Worm (Caenorhabditis elegans) whole organism, L1 larva: ENCODE data around the gene clc-29.
A peak's percentile ranks its signal among the peaks of the same experiment; 100 is the strongest.
"Not testable (repeated sequence)": the region's sequence is repeated elsewhere in the genome, so short reads cannot be mapped to it uniquely, and the experiment has no call there.

ENCODE experiments used
- C04F5.9 ChIP-seq: sonication (generic microtip); optimal IDR thresholded peaks from 2 replicates; lab custom pipeline; 2016; ENCODE audit warnings: missing genetic modification characterization, missing compliant biosample characterization
- C34B4.2 ChIP-seq: sonication (generic microtip); optimal IDR thresholded peaks from 2 replicates; lab custom pipeline; 2017; ENCODE audit warnings: mild to moderate bottlenecking, missing genetic modification characterization, missing compliant biosample characterization
- F16B12.6 ChIP-seq: fragments of 150-350 bp; optimal IDR thresholded peaks from 2 replicates; lab custom pipeline; 2014; ENCODE audit warnings: missing biosample characterization, missing genetic modification characterization
- blmp-1 ChIP-seq: fragments of 150-350 bp; optimal IDR thresholded peaks from 2 replicates; lab custom pipeline; 2014; ENCODE audit warnings: missing biosample characterization, missing genetic modification characterization
- ceh-82 ChIP-seq, 3 experiments: fragments of 150-350 bp in 1 of 3; sonication (generic microtip) in 2 of 3; optimal IDR thresholded peaks; 2 replicates each; lab custom pipeline; 2014 to 2017; ENCODE audit warnings: missing biosample characterization in 3 of 3, missing genetic modification characterization in 3 of 3
- ceh-88 ChIP-seq: fragments of 200-800 bp; sonication (Bioruptor generic); IDR thresholded peaks from 2 replicates; pipeline ENCODE4 v1.3.6; 2022; ENCODE audit warnings: missing genetic modification characterization, missing compliant biosample characterization
- ceh-90 ChIP-seq: sonication (generic microtip); optimal IDR thresholded peaks from 2 replicates; lab custom pipeline; 2016; ENCODE audit warnings: missing genetic modification characterization, missing compliant biosample characterization
- dpl-1 ChIP-seq, 3 experiments: fragments of 150-350 bp in 2 of 3; sonication (generic microtip) in 1 of 3; optimal IDR thresholded peaks; 2 replicates each; lab custom pipeline; 2014 to 2017; ENCODE audit warnings: missing biosample characterization in 3 of 3, missing genetic modification characterization in 3 of 3, missing genetic modification reagents in 3 of 3
- efl-1 ChIP-seq, 4 experiments: fragments of 150-350 bp; optimal IDR thresholded peaks in 3 of 4; peaks in 1 of 4; 1 replicate in 1 of 4; 2 replicates in 3 of 4; lab custom pipeline; 2014; ENCODE audit warnings: missing biosample characterization in 2 of 4, missing genetic modification characterization in 2 of 4, missing genetic modification reagents in 2 of 4
- efl-3 ChIP-seq: fragments of 200-800 bp; sonication (Bioruptor generic); optimal IDR thresholded peaks from 2 replicates; lab custom pipeline; 2018; ENCODE audit warnings: mild to moderate bottlenecking, missing genetic modification characterization, missing compliant biosample characterization
- elt-3 ChIP-seq, 6 experiments: fragments of 150-350 bp in 1 of 6; sonication (generic microtip); optimal IDR thresholded peaks; 2 replicates each; lab custom pipeline; 2017 to 2018; ENCODE audit warnings: missing biosample characterization in 6 of 6, missing genetic modification characterization in 6 of 6, inconsistent platforms in 1 of 6
- ets-5 ChIP-seq: fragments of 200-800 bp; sonication (Bioruptor generic); IDR thresholded peaks from 2 replicates; pipeline ENCODE4 v1.3.6; 2022; ENCODE audit warnings: missing genetic modification characterization, missing compliant biosample characterization
- fkh-8 ChIP-seq: sonication (generic microtip); optimal IDR thresholded peaks from 2 replicates; lab custom pipeline; 2016; ENCODE audit warnings: mild to moderate bottlenecking, missing genetic modification characterization, missing compliant biosample characterization
- grh-1 ChIP-seq: fragments of 200-800 bp; sonication (Bioruptor generic); IDR thresholded peaks from 2 replicates; pipeline ENCODE4 v1.3.6; 2022; ENCODE audit warnings: missing genetic modification reagents, missing genetic modification characterization, missing compliant biosample characterization
- irx-1 ChIP-seq: sonication (generic microtip); optimal IDR thresholded peaks from 2 replicates; lab custom pipeline; 2016; ENCODE audit warnings: missing genetic modification characterization, missing compliant biosample characterization
- jun-1 ChIP-seq: fragments of 150-350 bp; optimal IDR thresholded peaks from 2 replicates; lab custom pipeline; 2014; ENCODE audit warnings: missing biosample characterization, missing genetic modification reagents, missing genetic modification characterization
- lin-35 ChIP-seq, 2 experiments: fragments of 150-350 bp; optimal IDR thresholded peaks; 2 replicates each; lab custom pipeline; 2014; ENCODE audit warnings: missing biosample characterization in 2 of 2, missing genetic modification characterization in 2 of 2, missing genetic modification reagents in 2 of 2
- lir-3 ChIP-seq: sonication (generic microtip); optimal IDR thresholded peaks from 2 replicates; lab custom pipeline; 2016; ENCODE audit warnings: mild to moderate bottlenecking, missing genetic modification characterization, moderate library complexity, missing compliant biosample characterization; ENCODE audit not compliant: poor library complexity
- lsy-2 ChIP-seq, 2 experiments: fragments of 150-350 bp; optimal IDR thresholded peaks; 2 replicates each; lab custom pipeline; 2014; ENCODE audit warnings: missing biosample characterization in 2 of 2, missing genetic modification characterization in 2 of 2
- mdl-1 ChIP-seq, 2 experiments: fragments of 150-350 bp; optimal IDR thresholded peaks; 2 replicates each; lab custom pipeline; 2014 to 2017; ENCODE audit warnings: missing biosample characterization in 2 of 2, missing genetic modification characterization in 2 of 2, inconsistent platforms in 1 of 2
- mep-1 ChIP-seq: fragments of 150-350 bp; optimal IDR thresholded peaks from 2 replicates; lab custom pipeline; 2014; ENCODE audit warnings: missing biosample characterization, missing genetic modification characterization
- nhr-11 ChIP-seq: fragments of 150-350 bp; optimal IDR thresholded peaks from 2 replicates; lab custom pipeline; 2014; ENCODE audit warnings: missing biosample characterization, missing genetic modification characterization
- nhr-28 ChIP-seq: fragments of 150-350 bp; optimal IDR thresholded peaks from 2 replicates; lab custom pipeline; 2014; ENCODE audit warnings: missing biosample characterization, missing genetic modification characterization
- nhr-47 ChIP-seq: sonication (generic microtip); optimal IDR thresholded peaks from 2 replicates; lab custom pipeline; 2016; ENCODE audit warnings: mild to moderate bottlenecking, missing genetic modification characterization, moderate library complexity, missing compliant biosample characterization
- nhr-71 ChIP-seq: sonication (generic microtip); optimal IDR thresholded peaks from 2 replicates; lab custom pipeline; 2016; ENCODE audit warnings: mild to moderate bottlenecking, missing genetic modification characterization, moderate library complexity, missing compliant biosample characterization
- nhr-84 ChIP-seq: sonication (generic microtip); optimal IDR thresholded peaks from 2 replicates; lab custom pipeline; 2017; ENCODE audit warnings: missing biosample characterization, missing genetic modification characterization
- pax-3 ChIP-seq: fragments of 200-800 bp; sonication (Bioruptor generic); optimal IDR thresholded peaks from 2 replicates; lab custom pipeline; 2018; ENCODE audit warnings: mild to moderate bottlenecking, missing genetic modification characterization, moderate library complexity, missing compliant biosample characterization
- rnt-1 ChIP-seq: sonication (generic microtip); optimal IDR thresholded peaks from 2 replicates; lab custom pipeline; 2016; ENCODE audit warnings: mild to moderate bottlenecking, missing genetic modification characterization, moderate library complexity, missing compliant biosample characterization
- skn-1 ChIP-seq: fragments of 150-350 bp; optimal IDR thresholded peaks from 2 replicates; lab custom pipeline; 2014; ENCODE audit warnings: missing biosample characterization, missing genetic modification characterization
- snu-23 ChIP-seq: sonication (generic microtip); optimal IDR thresholded peaks from 2 replicates; lab custom pipeline; 2016; ENCODE audit warnings: missing genetic modification characterization, missing compliant biosample characterization
- sox-4 ChIP-seq: sonication (generic microtip); optimal IDR thresholded peaks from 2 replicates; lab custom pipeline; 2016; ENCODE audit warnings: missing genetic modification characterization, missing compliant biosample characterization
- tbx-2 ChIP-seq: sonication (generic microtip); optimal IDR thresholded peaks from 2 replicates; lab custom pipeline; 2016; ENCODE audit warnings: missing genetic modification characterization, missing compliant biosample characterization
- tlp-1 ChIP-seq: fragments of 150-350 bp; optimal IDR thresholded peaks from 2 replicates; lab custom pipeline; 2014; ENCODE audit warnings: missing biosample characterization, missing genetic modification characterization
- unc-130 ChIP-seq: fragments of 150-350 bp; optimal IDR thresholded peaks from 2 replicates; lab custom pipeline; 2017; ENCODE audit warnings: missing biosample characterization, missing genetic modification characterization, inconsistent platforms
- unc-98 ChIP-seq: fragments of 200-800 bp; sonication (Bioruptor generic); IDR thresholded peaks from 2 replicates; pipeline ENCODE4 v1.3.6; 2022; ENCODE audit warnings: missing genetic modification characterization, missing compliant biosample characterization

Gene clc-29

ce11 chrIII:8344283-8344682, 3.4 kb downstream of the clc-29 start, which contains the start of gene ZC262.7:
ZC262.7 (minus strand) TSS chrIII:8344336.
- not testable (repeated sequence) for TF ChIP-seq ceh-90, skn-1, C34B4.2 (tag; lab: Kevin White, UChicago)

- TF ChIP-seq tlp-1 (tag; lab: Kevin White, UChicago); unc-130 (tag; lab: Kevin White, UChicago); ceh-88 (GFP tag; lab: Robert Waterston, UW): not testable (repeated sequence)
- TF ChIP-seq, all 84 proteins: peak for 0; not testable (repeated sequence) for 84
Observed at ce11 chrIII:8339372-8339771, 8.3 kb downstream of the clc-29 start, which contains the start of gene clc-28. clc-28 (minus strand) TSS chrIII:8339472.

ce11 chrIII:8334432-8334831, 13.3 kb downstream of the clc-29 start, which contains the start of gene ZC262.4:
ZC262.4 (minus strand) TSS chrIII:8334532.
- TF ChIP-seq rnt-1 (tag; lab: Kevin White, UChicago) (no peak), sox-4 (tag; lab: Kevin White, UChicago) (no peak), mdl-1 (tag; optimal IDR thresholded peaks at IDR 0.05; lab: Kevin White, UChicago) (no peak)

DNA sequence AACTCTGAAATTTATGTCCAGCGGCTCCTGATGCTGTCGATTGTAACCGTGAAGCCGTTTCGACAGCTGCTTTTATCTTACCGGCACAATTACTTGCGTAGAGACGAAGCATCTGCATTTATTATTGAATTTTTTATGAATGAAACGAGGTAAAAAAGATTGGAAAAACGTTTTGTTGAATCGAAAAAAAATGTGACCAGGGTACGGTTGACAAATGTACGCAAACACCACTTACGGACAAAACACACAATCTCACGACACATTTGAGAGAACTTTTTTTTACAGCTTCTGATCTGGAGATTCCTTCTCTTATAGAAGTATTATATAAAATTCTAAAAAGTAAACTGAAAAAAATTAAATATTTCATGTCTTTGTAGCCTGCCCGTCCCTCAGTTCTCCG, 15.9 kb downstream of the clc-29 start, which contains the start of the genes mrps-18A and ZC262.2:
Gene mrps-18A, minus strand, starts transcription at position 141 of the 400 bp plus-strand sequence.
Gene ZC262.2, plus strand, starts transcription at position 284 of the 400 bp plus-strand sequence.
- peak; percentile 66 for TF ChIP-seq mep-1 (tag; lab: Kevin White, UChicago)
- TF ChIP-seq nhr-47 (tag; lab: Kevin White, UChicago) = peak; percentile 18
- peak; percentile 55 for TF ChIP-seq unc-130 (tag; lab: Kevin White, UChicago)
- peak; percentile 60 to 76 for TF ChIP-seq lin-35 (GFP tag; optimal IDR thresholded peaks at IDR 0.05; lab: Kevin White, UChicago)
- TF ChIP-seq efl-1 (optimal IDR thresholded peaks at IDR 0.05; lab: Kevin White, UChicago) = peak; percentile 49 to 65
- TF ChIP-seq efl-1 (GFP tag; optimal IDR thresholded peaks at IDR 0.05 in 1 of 2; lab: Kevin White, UChicago) = peak; percentile 69 to 85
- peak; percentile 45 for TF ChIP-seq snu-23 (GFP tag; lab: Kevin White, UChicago)
- TF ChIP-seq rnt-1 (tag; lab: Kevin White, UChicago) = peak; percentile 10
- TF ChIP-seq efl-3 (GFP tag; lab: Kevin White, UChicago) = no peak
- TF ChIP-seq grh-1 (GFP tag; lab: Robert Waterston, UW) = no peak
- no peak for TF ChIP-seq sox-4 (tag; lab: Kevin White, UChicago)
- no peak for TF ChIP-seq ceh-88 (GFP tag; lab: Robert Waterston, UW)
- no peak for TF ChIP-seq skn-1 (tag; lab: Kevin White, UChicago)
- TF ChIP-seq tbx-2 (tag; lab: Kevin White, UChicago) = peak; percentile 0
- peak in 1 of 3 experiments; percentile 28 for TF ChIP-seq ceh-82 (tag; optimal IDR thresholded peaks at IDR 0.05; lab: Kevin White, UChicago)
- peak; percentile 83 for TF ChIP-seq F16B12.6 (tag; lab: Kevin White, UChicago)
- peak; percentile 14 for TF ChIP-seq blmp-1 (tag; lab: Kevin White, UChicago)
- TF ChIP-seq nhr-71 (tag; lab: Kevin White, UChicago) = peak; percentile 24
- TF ChIP-seq irx-1 (tag; lab: Kevin White, UChicago) = peak; percentile 22
- peak; percentile 43 to 65 (median 45) for TF ChIP-seq dpl-1 (GFP tag; optimal IDR thresholded peaks at IDR 0.05; lab: Kevin White, UChicago)
- TF ChIP-seq elt-3 (tag; optimal IDR thresholded peaks at IDR 0.05; lab: Kevin White, UChicago) = peak in 1 of 6 experiments; percentile 25
- no peak for TF ChIP-seq mdl-1 (tag; optimal IDR thresholded peaks at IDR 0.05; lab: Kevin White, UChicago)
- TF ChIP-seq C04F5.9 (tag; lab: Kevin White, UChicago) = peak; percentile 27
- TF ChIP-seq lsy-2 (tag; optimal IDR thresholded peaks at IDR 0.05; lab: Kevin White, UChicago) = peak; percentile 91 to 98
- TF ChIP-seq, all 84 proteins: peak for 17

- no peak for TF ChIP-seq tbx-2 (tag; lab: Kevin White, UChicago)
- TF ChIP-seq nhr-28 (tag; lab: Kevin White, UChicago) = no peak
- no peak for TF ChIP-seq lir-3
- TF ChIP-seq ceh-88 (GFP tag; lab: Robert Waterston, UW) = no peak
- no peak for TF ChIP-seq nhr-11 (tag; lab: Kevin White, UChicago)
- no peak for TF ChIP-seq nhr-84
- no peak for TF ChIP-seq pax-3
- no peak for TF ChIP-seq efl-1 (optimal IDR thresholded peaks at IDR 0.05; lab: Kevin White, UChicago)
- TF ChIP-seq efl-1 (GFP tag; optimal IDR thresholded peaks at IDR 0.05 in 1 of 2; lab: Kevin White, UChicago) = no peak
- TF ChIP-seq unc-98 (GFP tag; lab: Robert Waterston, UW) = no peak
- TF ChIP-seq fkh-8 (tag; lab: Kevin White, UChicago) = no peak
- no peak for TF ChIP-seq ets-5
- TF ChIP-seq jun-1 = no peak
Observed at ce11 chrIII:8331211-8331610, 16.5 kb downstream of the clc-29 start, which contains the start of gene iglr-2. iglr-2 (minus strand) TSS chrIII:8331311.
